Fruit fly (Drosophila melanogaster): ENCODE data around the gene CG18749.

Gene CG18749

DNA sequence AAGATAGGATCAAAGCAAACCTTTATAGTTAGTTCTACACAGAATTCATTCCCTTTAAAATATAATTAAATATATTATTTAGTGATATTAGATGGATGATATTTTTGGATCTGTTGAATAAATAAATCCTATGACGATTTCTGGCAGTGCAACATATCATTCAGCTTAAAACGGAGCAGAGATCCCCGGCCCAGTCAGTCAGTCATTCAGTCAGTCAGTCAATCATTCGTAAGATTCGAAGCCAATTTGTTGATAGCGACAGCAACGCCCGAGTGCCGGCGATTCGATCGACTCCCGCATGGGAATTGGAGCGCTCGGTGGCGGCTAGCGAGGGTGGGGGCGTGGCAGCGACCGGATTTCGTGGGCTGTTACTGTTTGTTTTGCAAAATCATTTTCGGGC is 36.1 kb downstream of the CG18749 start:
- no peak for TF ChIP-seq pan (optimal IDR thresholded peaks at IDR 0.05)
- no peak for TF ChIP-seq usp (GFP tag; optimal IDR thresholded peaks at IDR 0.05)
- TF ChIP-seq psq (optimal IDR thresholded peaks at IDR 0.05), result no peak
- no peak for TF ChIP-seq CG8478 (optimal IDR thresholded peaks at IDR 0.05)
- no peak for TF ChIP-seq Dll (optimal IDR thresholded peaks at IDR 0.05)
- no peak for TF ChIP-seq EcR (GFP tag; optimal IDR thresholded peaks at IDR 0.05)

DNA sequence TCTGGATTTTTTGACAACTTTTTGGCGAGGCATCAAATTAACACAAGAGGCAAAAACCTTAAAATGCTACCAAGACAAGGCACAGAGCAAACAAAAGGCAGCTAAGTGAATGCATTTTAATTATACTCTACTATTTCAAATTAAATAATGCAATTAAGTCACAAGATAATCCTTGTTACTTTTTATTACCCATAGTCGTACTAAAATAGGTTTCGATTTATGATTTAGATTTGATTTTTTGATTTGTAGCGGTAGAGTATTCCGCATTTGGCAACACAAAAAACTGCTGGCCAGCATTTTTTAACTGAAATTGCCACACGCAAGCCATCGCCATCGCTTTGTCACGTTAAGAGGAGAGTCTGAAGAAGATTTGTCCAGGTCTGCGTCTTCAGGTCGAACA is 38.9 kb downstream of the CG18749 start:
- TF ChIP-seq Dll (optimal IDR thresholded peaks at IDR 0.05), result no peak
- no peak for TF ChIP-seq psq (optimal IDR thresholded peaks at IDR 0.05)
- no peak for TF ChIP-seq usp (GFP tag; optimal IDR thresholded peaks at IDR 0.05)
- TF ChIP-seq EcR (GFP tag; optimal IDR thresholded peaks at IDR 0.05), result no peak
- TF ChIP-seq pan (optimal IDR thresholded peaks at IDR 0.05), result no peak
- no peak for TF ChIP-seq CG8478 (optimal IDR thresholded peaks at IDR 0.05)

DNA sequence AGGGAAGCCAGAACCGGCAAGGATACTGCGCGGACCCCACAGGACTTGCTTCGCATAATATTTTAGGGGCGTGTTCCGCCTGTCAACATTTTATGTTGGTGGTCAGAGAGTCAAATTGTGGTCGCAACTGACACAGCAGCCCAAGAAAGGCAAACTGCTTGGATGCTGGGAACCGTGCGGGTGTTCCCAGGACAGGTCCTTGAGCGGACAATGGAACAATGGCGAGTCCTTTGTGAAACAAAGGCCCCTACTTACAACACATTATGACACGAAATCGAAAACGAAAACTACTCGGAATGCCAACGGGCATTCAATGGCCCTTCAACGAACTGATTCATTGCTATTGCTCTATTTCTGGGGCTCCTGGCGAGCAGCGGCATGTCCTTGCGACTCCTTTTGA is 40.4 kb downstream of the CG18749 start:
- TF ChIP-seq psq (optimal IDR thresholded peaks at IDR 0.05), result no peak

DNA sequence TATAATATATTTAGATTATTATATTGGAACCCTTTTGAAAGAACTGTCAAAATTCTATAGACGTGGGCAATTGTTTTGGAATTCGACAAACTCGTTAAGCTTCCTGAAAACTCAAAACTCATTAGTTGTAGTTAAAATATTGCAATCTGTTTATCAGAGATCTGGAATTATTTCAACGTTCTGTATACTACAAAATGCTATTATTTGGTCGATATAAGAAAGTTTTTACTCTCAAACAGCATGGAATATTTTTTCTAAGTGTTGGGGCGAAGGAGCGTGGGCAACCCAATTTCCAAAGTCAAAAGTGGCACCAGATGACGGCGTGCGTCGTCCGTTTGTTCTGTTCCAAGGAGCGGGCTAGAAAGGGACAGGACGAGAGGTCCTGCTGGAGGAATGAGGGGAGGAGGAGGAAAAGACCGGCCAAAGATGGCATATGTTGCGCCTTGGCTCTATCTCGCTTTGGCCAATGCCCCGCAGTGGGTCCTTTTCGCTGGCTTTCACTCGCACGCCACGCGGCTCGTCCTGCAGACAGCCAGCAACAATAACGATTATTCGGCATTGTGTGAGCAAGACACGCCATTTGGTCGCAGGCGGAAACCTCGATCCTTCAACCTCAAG is 42.0 kb downstream of the CG18749 start:
- no peak for TF ChIP-seq Dll (optimal IDR thresholded peaks at IDR 0.05)
- no peak for TF ChIP-seq EcR (GFP tag; optimal IDR thresholded peaks at IDR 0.05)
- TF ChIP-seq psq (optimal IDR thresholded peaks at IDR 0.05), result no peak
- no peak for TF ChIP-seq pan (optimal IDR thresholded peaks at IDR 0.05)
- no peak for TF ChIP-seq CG8478 (optimal IDR thresholded peaks at IDR 0.05)
- TF ChIP-seq usp (GFP tag; optimal IDR thresholded peaks at IDR 0.05), result no peak

DNA sequence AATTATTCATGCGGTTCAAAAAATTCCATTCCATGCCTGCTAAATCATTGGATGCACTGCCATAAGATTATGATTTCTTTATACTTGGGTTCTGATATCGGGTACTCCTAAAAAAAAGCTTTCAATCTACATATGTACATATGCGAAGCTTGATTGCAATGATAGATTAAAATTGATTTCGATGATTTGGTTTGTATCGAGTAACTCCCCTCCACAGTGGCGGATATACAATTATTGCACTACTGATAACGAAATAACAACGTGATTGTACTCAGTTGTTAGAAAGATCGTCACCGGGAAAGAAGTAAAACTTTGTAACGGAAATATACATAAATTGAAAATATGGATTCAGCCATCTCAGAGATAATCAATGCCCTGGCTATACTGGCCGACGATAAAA is 43.8 kb downstream of the CG18749 start, which contains the start of gene Nazo:
Nazo (plus strand) TSS at position 180 of the 400 bp plus-strand sequence.
- TF ChIP-seq pan (optimal IDR thresholded peaks at IDR 0.05), result no peak
- no peak for TF ChIP-seq CG8478 (optimal IDR thresholded peaks at IDR 0.05)
- no peak for TF ChIP-seq psq (optimal IDR thresholded peaks at IDR 0.05)
- no peak for TF ChIP-seq EcR (GFP tag; optimal IDR thresholded peaks at IDR 0.05)
- no peak for TF ChIP-seq Dll (optimal IDR thresholded peaks at IDR 0.05)
- no peak for TF ChIP-seq usp (GFP tag; optimal IDR thresholded peaks at IDR 0.05)

DNA sequence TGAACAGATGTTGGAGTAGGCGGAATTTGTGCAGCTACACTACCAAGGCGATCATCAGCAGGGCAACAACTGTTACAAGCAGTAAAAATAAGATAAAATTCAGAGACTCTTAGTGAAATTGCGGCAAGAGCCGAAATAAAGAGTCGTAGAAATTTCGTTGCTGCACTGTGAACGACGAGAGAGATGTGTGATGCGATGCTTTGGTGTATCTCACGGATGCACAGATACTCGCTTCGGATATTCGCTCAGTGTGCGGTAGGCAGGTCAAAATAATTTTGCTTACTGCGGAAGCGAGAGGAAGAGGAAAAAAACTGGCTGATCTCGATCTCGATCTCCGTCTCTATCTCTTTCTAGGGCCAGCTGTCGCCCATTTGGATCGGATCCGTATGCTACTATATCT is 44.9 kb downstream of the CG18749 start:
- no peak for TF ChIP-seq EcR (GFP tag; optimal IDR thresholded peaks at IDR 0.05)
- TF ChIP-seq Dll (optimal IDR thresholded peaks at IDR 0.05), result no peak
- TF ChIP-seq pan (optimal IDR thresholded peaks at IDR 0.05), result no peak
- TF ChIP-seq CG8478 (optimal IDR thresholded peaks at IDR 0.05), result no peak
- TF ChIP-seq psq (optimal IDR thresholded peaks at IDR 0.05), result no peak
- no peak for TF ChIP-seq usp (GFP tag; optimal IDR thresholded peaks at IDR 0.05)

DNA sequence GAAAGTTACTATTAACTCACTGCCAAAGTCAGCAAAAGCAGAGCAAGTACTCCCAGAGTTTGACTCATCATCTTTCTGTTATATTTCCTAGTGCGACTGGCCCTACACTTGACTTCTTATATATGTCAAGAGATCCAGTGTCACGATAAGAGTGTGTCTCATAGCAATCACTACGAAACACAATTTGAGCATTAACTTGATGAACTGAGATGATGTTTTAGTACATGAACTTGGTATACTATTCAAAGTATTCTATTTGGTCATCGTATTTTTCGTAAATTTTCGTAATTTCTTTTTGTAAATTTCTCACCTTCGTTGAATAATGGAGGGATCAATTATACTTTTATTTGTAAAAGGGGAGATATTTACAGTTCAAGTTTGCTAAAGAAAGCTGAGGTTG is 46.6 kb downstream of the CG18749 start, which contains the start of gene CG11672:
CG11672 (minus strand) TSS at position 101 of the 400 bp plus-strand sequence.
- TF ChIP-seq pan (optimal IDR thresholded peaks at IDR 0.05), result no peak
- no peak for TF ChIP-seq psq (optimal IDR thresholded peaks at IDR 0.05)
- no peak for TF ChIP-seq usp (GFP tag; optimal IDR thresholded peaks at IDR 0.05)
- no peak for TF ChIP-seq Dll (optimal IDR thresholded peaks at IDR 0.05)
- TF ChIP-seq CG8478 (optimal IDR thresholded peaks at IDR 0.05), result no peak
- TF ChIP-seq EcR (GFP tag; optimal IDR thresholded peaks at IDR 0.05), result no peak

DNA sequence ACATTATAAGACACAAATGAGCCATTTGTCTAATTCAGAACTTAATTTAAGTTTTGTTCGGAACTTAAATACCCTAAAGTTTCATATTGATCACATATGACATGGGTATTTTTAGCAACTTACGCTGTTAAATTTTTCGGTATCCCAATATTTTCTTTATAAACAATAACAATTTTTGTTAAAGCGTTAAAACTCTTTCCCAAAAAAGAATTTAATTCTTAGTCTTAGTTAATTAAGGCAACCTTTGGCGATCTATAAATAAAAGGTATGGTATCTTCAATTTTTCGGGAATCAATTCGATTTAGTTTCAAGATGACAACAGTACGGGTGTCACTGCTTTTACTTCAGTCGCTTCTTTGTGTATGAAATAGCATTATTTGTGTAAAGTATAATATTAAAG is 47.1 kb downstream of the CG18749 start, which contains the start of gene CG31464:
CG31464 (plus strand) TSS at position 301 of the 400 bp plus-strand sequence.
- TF ChIP-seq usp (GFP tag; optimal IDR thresholded peaks at IDR 0.05) (no peak), psq (optimal IDR thresholded peaks at IDR 0.05) (no peak), pan (optimal IDR thresholded peaks at IDR 0.05) (no peak), Dll (optimal IDR thresholded peaks at IDR 0.05) (no peak), EcR (GFP tag; optimal IDR thresholded peaks at IDR 0.05) (no peak), CG8478 (optimal IDR thresholded peaks at IDR 0.05) (no peak)

DNA sequence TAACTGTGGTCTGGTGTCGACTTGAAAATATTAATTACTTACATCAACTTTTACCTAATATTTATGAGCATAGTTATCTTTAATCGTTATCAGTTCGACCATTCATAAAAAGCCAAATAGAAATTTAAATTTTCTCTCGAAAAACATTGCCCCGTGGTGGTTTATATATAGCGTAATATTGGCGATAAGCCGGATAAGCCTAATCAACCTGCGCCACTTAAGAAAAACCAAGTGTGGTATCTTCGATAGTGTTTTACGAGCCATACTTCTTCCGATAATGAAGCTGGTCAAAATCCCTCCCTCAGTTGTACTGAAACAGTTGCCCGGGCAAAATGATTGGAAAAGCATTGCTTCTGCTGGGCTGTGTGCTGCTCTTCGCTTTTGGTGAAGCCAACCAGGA is 48.2 kb downstream of the CG18749 start, which contains the start of gene CG31463:
CG31463 (plus strand) TSS at position 302 of the 400 bp plus-strand sequence.
- TF ChIP-seq psq (optimal IDR thresholded peaks at IDR 0.05) (no peak), EcR (GFP tag; optimal IDR thresholded peaks at IDR 0.05) (no peak), usp (GFP tag; optimal IDR thresholded peaks at IDR 0.05) (no peak), CG8478 (optimal IDR thresholded peaks at IDR 0.05) (no peak), Dll (optimal IDR thresholded peaks at IDR 0.05) (no peak), pan (optimal IDR thresholded peaks at IDR 0.05) (no peak)

Data from whole organism.